Fruit fly (Drosophila melanogaster) whole organism, embryonic: ENCODE data around the gene Kat60.

Experiments used
- B-H1 ChIP-seq: fragments of 200-800 bp; sonication (Bioruptor generic); IDR thresholded peaks from 3 replicates; pipeline ENCODE4 v1.3.6; 2022; ENCODE audit warnings: missing biosample characterization, missing genetic modification characterization
- Blimp-1 ChIP-seq: fragments of 200-800 bp; sonication (Bioruptor generic); optimal IDR thresholded peaks from 3 replicates; lab custom pipeline; 2018; ENCODE audit warnings: missing biosample characterization, missing genetic modification characterization, mild to moderate bottlenecking, moderate library complexity, missing genetic modification reagents
- CG13894 ChIP-seq: fragments of 200-800 bp; sonication (Bioruptor generic); optimal IDR thresholded peaks from 3 replicates; lab custom pipeline; 2018; ENCODE audit warnings: missing biosample characterization, mild to moderate bottlenecking, missing genetic modification characterization, moderate library complexity
- CG15696 ChIP-seq: fragments of 200-800 bp; sonication (Bioruptor generic); optimal IDR thresholded peaks from 2 replicates; lab custom pipeline; 2019; ENCODE audit warnings: missing biosample characterization, mild to moderate bottlenecking, missing genetic modification characterization, moderate library complexity
- CG1647 ChIP-seq: fragments of 200-800 bp; sonication (Bioruptor generic); optimal IDR thresholded peaks from 3 replicates; lab custom pipeline; 2016; ENCODE audit warnings: missing biosample characterization, missing genetic modification characterization
- CG16815 ChIP-seq: fragments of 200-800 bp; sonication (Bioruptor generic); optimal IDR thresholded peaks from 3 replicates; lab custom pipeline; 2017; ENCODE audit warnings: missing biosample characterization, mild to moderate bottlenecking, missing genetic modification characterization
- CG17186 ChIP-seq: fragments of 200-800 bp; sonication (Bioruptor generic); optimal IDR thresholded peaks from 3 replicates; lab custom pipeline; 2017; ENCODE audit warnings: missing biosample characterization, missing genetic modification reagents, missing genetic modification characterization
- CG1832 ChIP-seq: fragments of 200-800 bp; sonication (Bioruptor generic); optimal IDR thresholded peaks from 2 replicates; lab custom pipeline; 2017; ENCODE audit warnings: missing biosample characterization, mild to moderate bottlenecking, missing genetic modification characterization, inconsistent platforms
- CG2678 ChIP-seq: fragments of 200-800 bp; sonication (Bioruptor generic); optimal IDR thresholded peaks from 3 replicates; lab custom pipeline; 2019; ENCODE audit warnings: missing biosample characterization, mild to moderate bottlenecking, missing genetic modification characterization, moderate library complexity
- CG2889 ChIP-seq: fragments of 200-800 bp; sonication (Bioruptor generic); IDR thresholded peaks from 3 replicates; pipeline ENCODE4 v1.3.6; 2022; ENCODE audit warnings: missing biosample characterization, missing genetic modification characterization
- CG33557 ChIP-seq: fragments of 200-800 bp; sonication (Bioruptor generic); optimal IDR thresholded peaks from 2 replicates; lab custom pipeline; 2019; ENCODE audit warnings: missing biosample characterization, mild to moderate bottlenecking, missing genetic modification characterization, moderate library complexity
- CG6683 ChIP-seq: fragments of 200-800 bp; sonication (Bioruptor generic); optimal IDR thresholded peaks from 2 replicates; lab custom pipeline; 2017; ENCODE audit warnings: missing biosample characterization, mild to moderate bottlenecking, missing genetic modification characterization, missing genetic modification reagents
- CG6689 ChIP-seq: fragments of 200-800 bp; sonication (Bioruptor generic); IDR thresholded peaks from 2 replicates; pipeline ENCODE4 v1.3.6; 2022; ENCODE audit warnings: missing biosample characterization, missing genetic modification characterization
- CG8089 ChIP-seq: fragments of 200-800 bp; sonication (Bioruptor generic); optimal IDR thresholded peaks from 3 replicates; lab custom pipeline; 2016; ENCODE audit warnings: missing biosample characterization, missing genetic modification characterization
- CG8290 ChIP-seq, 3 experiments: fragments of 200-800 bp; sonication (Bioruptor generic); optimal IDR thresholded peaks; 2 replicates each; lab custom pipeline; 2016 to 2019; ENCODE audit warnings: missing biosample characterization in 3 of 3, missing genetic modification characterization in 3 of 3, mild to moderate bottlenecking in 2 of 3, moderate library complexity in 1 of 3
- CG9797 ChIP-seq: fragments of 200-800 bp; sonication (Bioruptor generic); optimal IDR thresholded peaks from 3 replicates; lab custom pipeline; 2018; ENCODE audit warnings: missing biosample characterization, mild to moderate bottlenecking, missing genetic modification characterization
- Dip3 ChIP-seq: fragments of 200-800 bp; sonication (Bioruptor generic); optimal IDR thresholded peaks from 3 replicates; lab custom pipeline; 2016; ENCODE audit warnings: missing biosample characterization, missing genetic modification characterization
- Doc2 ChIP-seq: fragments of 200-800 bp; sonication (Bioruptor generic); IDR thresholded peaks from 2 replicates; pipeline ENCODE4 v1.3.6; 2022; ENCODE audit warnings: missing biosample characterization, missing genetic modification characterization
- E2f1 ChIP-seq: fragments of 200-800 bp; sonication (Bioruptor generic); IDR thresholded peaks from 2 replicates; pipeline ENCODE4 v1.3.6; 2022; ENCODE audit warnings: missing biosample characterization, missing genetic modification characterization
- Ets97D ChIP-seq: fragments of 200-800 bp; sonication (Bioruptor generic); optimal IDR thresholded peaks from 3 replicates; lab custom pipeline; 2016; ENCODE audit warnings: missing biosample characterization, missing genetic modification characterization
- Fer2 ChIP-seq: fragments of 200-800 bp; sonication (Bioruptor generic); optimal IDR thresholded peaks from 2 replicates; lab custom pipeline; 2018; ENCODE audit warnings: missing biosample characterization, mild to moderate bottlenecking, missing genetic modification characterization, moderate library complexity
- GATAe ChIP-seq: fragments of 200-800 bp; sonication (Bioruptor generic); conservative IDR thresholded peaks from 2 replicates; pipeline ENCODE4 v1.3.6; 2022; ENCODE audit warnings: missing biosample characterization, missing genetic modification characterization
- H15 ChIP-seq: fragments of 200-800 bp; sonication (Bioruptor generic); IDR thresholded peaks from 3 replicates; pipeline ENCODE4 v1.3.6; 2022; ENCODE audit warnings: missing biosample characterization, missing genetic modification characterization
- HmgD ChIP-seq: fragments of 200-800 bp; sonication (Bioruptor generic); optimal IDR thresholded peaks from 3 replicates; lab custom pipeline; 2016; ENCODE audit warnings: missing biosample characterization, missing genetic modification characterization
- Hr39 ChIP-seq: fragments of >200 bp; optimal IDR thresholded peaks from 2 replicates; lab custom pipeline; 2017
- Meics ChIP-seq: fragments of 200-800 bp; sonication (Bioruptor generic); optimal IDR thresholded peaks from 2 replicates; lab custom pipeline; 2017; ENCODE audit warnings: missing biosample characterization, mild to moderate bottlenecking, missing genetic modification characterization
- Ravus ChIP-seq: fragments of 200-800 bp; sonication (Bioruptor generic); IDR thresholded peaks from 2 replicates; pipeline ENCODE4 v1.3.6; 2022; ENCODE audit warnings: missing biosample characterization, missing genetic modification characterization
- Scr ChIP-seq: fragments of 200-800 bp; sonication (Bioruptor generic); IDR thresholded peaks from 2 replicates; pipeline ENCODE4 v1.3.6; 2022; ENCODE audit warnings: missing biosample characterization, missing genetic modification characterization; ENCODE audit not compliant: partially characterized antibody
- Trl ChIP-seq, 3 experiments: fragments of >200 bp in 2 of 3; fragments of 200-800 bp in 1 of 3; sonication (Bioruptor generic) in 1 of 3; optimal IDR thresholded peaks; 2 replicates in 1 of 3; 3 replicates in 2 of 3; lab custom pipeline; 2016 to 2017; ENCODE audit warnings: missing biosample characterization in 1 of 3, missing genetic modification characterization in 1 of 3
- YL-1 ChIP-seq: fragments of 200-800 bp; sonication (Bioruptor generic); optimal IDR thresholded peaks from 3 replicates; lab custom pipeline; 2017; ENCODE audit warnings: missing biosample characterization, mild to moderate bottlenecking, missing genetic modification characterization
- br ChIP-seq: fragments of >200 bp; optimal IDR thresholded peaks from 2 replicates; lab custom pipeline; 2017
- crp ChIP-seq, 2 experiments: fragments of 200-800 bp; sonication (Bioruptor generic); optimal IDR thresholded peaks; 2 replicates in 1 of 2; 3 replicates in 1 of 2; lab custom pipeline; 2017; ENCODE audit warnings: missing biosample characterization in 2 of 2, missing genetic modification characterization in 2 of 2, mild to moderate bottlenecking in 1 of 2, moderate library complexity in 1 of 2
- dpn ChIP-seq, 2 experiments: fragments of 200-800 bp; sonication (Bioruptor generic); optimal IDR thresholded peaks; 3 replicates each; lab custom pipeline; 2016; ENCODE audit warnings: missing biosample characterization in 2 of 2, missing genetic modification characterization in 2 of 2
- esg ChIP-seq: fragments of 200-800 bp; sonication (Bioruptor generic); conservative IDR thresholded peaks from 2 replicates; pipeline ENCODE4 v1.3.6; 2022; ENCODE audit warnings: missing biosample characterization, missing genetic modification characterization
- gem ChIP-seq: fragments of 200-800 bp; sonication (Bioruptor generic); optimal IDR thresholded peaks from 2 replicates; lab custom pipeline; 2019; ENCODE audit warnings: missing biosample characterization, mild to moderate bottlenecking, missing genetic modification characterization, moderate library complexity
- gsb ChIP-seq: fragments of 200-800 bp; sonication (Bioruptor generic); IDR thresholded peaks from 2 replicates; pipeline ENCODE4 v1.3.6; 2022; ENCODE audit warnings: missing biosample characterization, missing genetic modification characterization
- ind ChIP-seq: fragments of 200-800 bp; sonication (Bioruptor generic); optimal IDR thresholded peaks from 3 replicates; lab custom pipeline; 2016; ENCODE audit warnings: missing biosample characterization, missing genetic modification characterization
- nom ChIP-seq: fragments of 200-800 bp; sonication (Bioruptor generic); optimal IDR thresholded peaks from 2 replicates; lab custom pipeline; 2017; ENCODE audit warnings: missing biosample characterization, missing genetic modification characterization, mild to moderate bottlenecking, moderate library complexity, missing genetic modification reagents
- pan ChIP-seq, 4 experiments: fragments of >200 bp in 3 of 4; fragments of 200-800 bp in 1 of 4; sonication (Bioruptor generic) in 1 of 4; optimal IDR thresholded peaks in 3 of 4; IDR thresholded peaks in 1 of 4; 2 replicates each; pipeline versions ENCODE4 v1.3.6 to Lab custom; 2017 to 2022; ENCODE audit warnings: missing biosample characterization in 2 of 4, missing genetic modification characterization in 2 of 4, mixed read lengths in 1 of 4
- pros ChIP-seq: fragments of 200-800 bp; sonication (Bioruptor generic); optimal IDR thresholded peaks from 3 replicates; lab custom pipeline; 2019; ENCODE audit warnings: missing biosample characterization, mild to moderate bottlenecking, missing genetic modification characterization, moderate library complexity
- sd ChIP-seq: fragments of 200-800 bp; sonication (Bioruptor generic); optimal IDR thresholded peaks from 3 replicates; lab custom pipeline; 2018; ENCODE audit warnings: missing biosample characterization, mild to moderate bottlenecking, missing genetic modification characterization, moderate library complexity
- slp2 ChIP-seq: fragments of 200-800 bp; sonication (Bioruptor generic); optimal IDR thresholded peaks from 2 replicates; lab custom pipeline; 2016; ENCODE audit warnings: missing biosample characterization, missing genetic modification characterization
- tin ChIP-seq: fragments of 200-800 bp; sonication (Bioruptor generic); optimal IDR thresholded peaks from 3 replicates; lab custom pipeline; 2016; ENCODE audit warnings: missing biosample characterization, missing genetic modification characterization
- trh ChIP-seq: fragments of 200-800 bp; sonication (Bioruptor generic); optimal IDR thresholded peaks from 2 replicates; lab custom pipeline; 2016; ENCODE audit warnings: missing biosample characterization, missing genetic modification characterization
- unc-4 ChIP-seq: fragments of 200-800 bp; sonication (Bioruptor generic); IDR thresholded peaks from 2 replicates; pipeline ENCODE4 v1.3.6; 2022; ENCODE audit warnings: missing biosample characterization, missing genetic modification characterization; ENCODE audit not compliant: partially characterized antibody
- unpg ChIP-seq: fragments of 200-800 bp; sonication (Bioruptor generic); optimal IDR thresholded peaks from 3 replicates; lab custom pipeline; 2018; ENCODE audit warnings: missing biosample characterization, mild to moderate bottlenecking, missing genetic modification characterization, moderate library complexity

The Kat60 gene

dm6 chr3R:5263311-5264250, 31.6 kb upstream of the Kat60 start (continued):
- TF ChIP-seq CG1647 (GFP tag; lab: Kevin White, UChicago) (no peak), CG6689 (peak; percentile 85), ind (GFP tag; lab: Kevin White, UChicago) (peak; percentile 83), Trl (optimal IDR thresholded peaks at IDR 0.05; lab: Kevin White, UChicago) (no peak), Trl (GFP tag; optimal IDR thresholded peaks at IDR 0.05; lab: Kevin White, UChicago) (no peak), CG6683 (GFP tag; lab: Kevin White, UChicago) (peak; percentile 70), unc-4 (no peak), sd (tag; lab: Kevin White, UChicago) (peak; percentile 98), Meics (GFP tag; lab: Kevin White, UChicago) (peak; percentile 90), CG17186 (GFP tag; lab: Kevin White, UChicago) (no peak), CG1832 (GFP tag; lab: Kevin White, UChicago) (no peak), Ravus (peak; percentile 42), unpg (GFP tag; lab: Kevin White, UChicago) (peak; percentile 83), CG8290 (GFP tag; optimal IDR thresholded peaks at IDR 0.05; lab: Kevin White, UChicago) (peak; percentile 16), CG8290 (tag; optimal IDR thresholded peaks at IDR 0.05; lab: Kevin White, UChicago) (peak in 1 of 2 experiments; percentile 61), Blimp-1 (GFP tag; lab: Kevin White, UChicago) (peak; percentile 82), pan (optimal IDR thresholded peaks at IDR 0.05; lab: Kevin White, UChicago) (peak in 1 of 2 experiments; percentile 23), pan (GFP tag; optimal IDR thresholded peaks at IDR 0.05 in 1 of 2, IDR thresholded peaks at IDR 0.05 in 1 of 2) (peak in 1 of 2 experiments; percentile 75), CG33557 (GFP tag; lab: Kevin White, UChicago) (peak; percentile 72), YL-1 (peak; percentile 62), CG13894 (tag; lab: Kevin White, UChicago) (peak; percentile 25), tin (peak; percentile 82), gem (tag; lab: Kevin White, UChicago) (peak; percentile 94), Scr (GFP tag; lab: Robert Waterston, UW) (no peak), Ets97D (GFP tag; lab: Kevin White, UChicago) (no peak), Hr39 (no peak), Fer2 (peak; percentile 61), slp2 (no peak), GATAe (no peak; the same call in 1 of the 2 replicates), CG15696 (tag; lab: Kevin White, UChicago) (peak; percentile 73), pros (GFP tag; lab: Kevin White, UChicago) (peak; percentile 36), Dip3 (GFP tag; lab: Kevin White, UChicago) (no peak), br (no peak), CG2678 (tag; lab: Kevin White, UChicago) (peak; percentile 94), gsb (peak; percentile 63; the same call in 1 of the 2 replicates), B-H1 (GFP tag; lab: Robert Waterston, UW) (peak; percentile 51; the same call in 2 of the 3 replicates), HmgD (GFP tag; lab: Kevin White, UChicago) (no peak), E2f1 (GFP tag; lab: Robert Waterston, UW) (peak; percentile 72), CG9797 (GFP tag; lab: Kevin White, UChicago) (no peak), dpn (GFP tag; optimal IDR thresholded peaks at IDR 0.05; lab: Kevin White, UChicago) (peak; percentile 11 to 82), crp (GFP tag; optimal IDR thresholded peaks at IDR 0.05; lab: Kevin White, UChicago) (peak in 1 of 2 experiments; percentile 25), CG2889 (GFP tag; lab: Robert Waterston, UW) (0 out of 3 replicates have a peak, but pooled peaks have one; percentile 39), CG8089 (GFP tag; lab: Kevin White, UChicago) (no peak), nom (GFP tag; lab: Kevin White, UChicago) (peak; percentile 41), CG16815 (peak; percentile 50), esg (peak; percentile 67), trh (peak; percentile 20), Doc2 (no peak), H15 (GFP tag; lab: Robert Waterston, UW) (peak; percentile 53; the same call in 1 of the 3 replicates)
